Worm (Caenorhabditis elegans): ENCODE data around the gene Y47D7A.18.

Gene Y47D7A.18

ce11 chrV:4370515-4370914 lies 46.1 kb downstream of the Y47D7A.18 start:
- no peak for TF ChIP-seq odd-2 (tag; optimal IDR thresholded peaks at IDR 0.05)
- no peak for TF ChIP-seq madf-2 (tag; optimal IDR thresholded peaks at IDR 0.05)
- TF ChIP-seq ztf-16 (tag; optimal IDR thresholded peaks at IDR 0.05), result no peak
- TF ChIP-seq ceh-6 (GFP tag; optimal IDR thresholded peaks at IDR 0.05), result no peak
- TF ChIP-seq mec-3 (tag; optimal IDR thresholded peaks at IDR 0.05; ENCODE audit: borderline replicate concordance), result no peak
- no peak for TF ChIP-seq C08G9.2 (tag; optimal IDR thresholded peaks at IDR 0.05)
- TF ChIP-seq unc-42 (tag; optimal IDR thresholded peaks at IDR 0.05), result no peak
- no peak for TF ChIP-seq unc-86 (tag; optimal IDR thresholded peaks at IDR 0.05)
- TF ChIP-seq ceh-9 (tag; optimal IDR thresholded peaks at IDR 0.05), result no peak
- TF ChIP-seq npax-4 (tag; optimal IDR thresholded peaks at IDR 0.05), result no peak

- TF ChIP-seq unc-3 (GFP tag; conservative IDR thresholded peaks at IDR 0.05) (no peak), unc-3 (tag; optimal IDR thresholded peaks at IDR 0.05) (no peak), C08G9.2 (tag; optimal IDR thresholded peaks at IDR 0.05) (no peak), lin-11 (tag; optimal IDR thresholded peaks at IDR 0.05) (no peak), hlh-13 (GFP tag; optimal IDR thresholded peaks at IDR 0.05) (no peak), ceh-30 (tag; optimal IDR thresholded peaks at IDR 0.05) (no peak), ceh-2 (tag; optimal IDR thresholded peaks at IDR 0.05) (no peak), ztf-16 (tag; optimal IDR thresholded peaks at IDR 0.05) (no peak), fax-1 (tag; optimal IDR thresholded peaks at IDR 0.05) (no peak)
These were observed 50.2 kb downstream of the Y47D7A.18 start, which contains the start of gene F32D1.11 for ce11 chrV:4366440-4366839. TSS of gene F32D1.11 (minus strand) at chrV:4366540.

All from whole organism, late embryonic.